Worm (Caenorhabditis elegans): Measurements from ENCODE around the gene D1086.7.
A peak's percentile ranks its signal among the peaks of the same experiment; 100 is the strongest.

D1086.7 gene

DNA sequence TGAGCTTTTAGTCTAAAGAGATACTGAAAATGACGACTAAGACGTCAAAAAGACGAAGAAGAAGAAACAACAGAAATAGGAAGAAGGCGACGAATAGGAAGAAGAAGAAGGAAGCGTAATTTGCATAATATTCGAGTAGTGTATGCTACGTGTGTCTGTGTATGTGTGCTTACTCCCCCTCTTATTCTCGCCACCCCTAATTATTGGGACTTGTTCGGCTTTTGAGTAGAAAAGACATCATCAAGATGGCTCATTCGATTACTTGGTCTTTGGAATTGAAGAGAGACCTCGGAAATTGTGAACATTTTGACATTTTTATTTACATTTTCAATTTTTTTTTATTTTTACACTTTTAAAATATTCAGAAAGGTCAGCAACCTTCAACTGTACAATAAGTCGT lies 46.2 kb downstream of the D1086.7 start:
- TF ChIP-seq mdl-1 (tag; optimal IDR thresholded peaks at IDR 0.05) (no peak), snpc-4 (tag; optimal IDR thresholded peaks at IDR 0.05) (no peak), ceh-9 (tag; optimal IDR thresholded peaks at IDR 0.05) (no peak), lsy-12 (tag; optimal IDR thresholded peaks at IDR 0.05) (no peak), elt-3 (tag; optimal IDR thresholded peaks at IDR 0.05) (no peak), egl-5 (tag; optimal IDR thresholded peaks at IDR 0.05) (no peak), unc-39 (tag; optimal IDR thresholded peaks at IDR 0.05) (no peak), egl-27 (tag; optimal IDR thresholded peaks at IDR 0.05) (no peak), zag-1 (tag; optimal IDR thresholded peaks at IDR 0.05) (no peak), ZK546.5 (tag; optimal IDR thresholded peaks at IDR 0.05) (no peak), aly-2 (tag; optimal IDR thresholded peaks at IDR 0.05) (no peak), nhr-43 (tag; optimal IDR thresholded peaks at IDR 0.05; ENCODE audit: poor library complexity, severe bottlenecking) (no peak), mml-1 (tag; optimal IDR thresholded peaks at IDR 0.05) (no peak), nhr-23 (tag; optimal IDR thresholded peaks at IDR 0.05) (no peak), ceh-16 (tag; optimal IDR thresholded peaks at IDR 0.05) (no peak)

DNA sequence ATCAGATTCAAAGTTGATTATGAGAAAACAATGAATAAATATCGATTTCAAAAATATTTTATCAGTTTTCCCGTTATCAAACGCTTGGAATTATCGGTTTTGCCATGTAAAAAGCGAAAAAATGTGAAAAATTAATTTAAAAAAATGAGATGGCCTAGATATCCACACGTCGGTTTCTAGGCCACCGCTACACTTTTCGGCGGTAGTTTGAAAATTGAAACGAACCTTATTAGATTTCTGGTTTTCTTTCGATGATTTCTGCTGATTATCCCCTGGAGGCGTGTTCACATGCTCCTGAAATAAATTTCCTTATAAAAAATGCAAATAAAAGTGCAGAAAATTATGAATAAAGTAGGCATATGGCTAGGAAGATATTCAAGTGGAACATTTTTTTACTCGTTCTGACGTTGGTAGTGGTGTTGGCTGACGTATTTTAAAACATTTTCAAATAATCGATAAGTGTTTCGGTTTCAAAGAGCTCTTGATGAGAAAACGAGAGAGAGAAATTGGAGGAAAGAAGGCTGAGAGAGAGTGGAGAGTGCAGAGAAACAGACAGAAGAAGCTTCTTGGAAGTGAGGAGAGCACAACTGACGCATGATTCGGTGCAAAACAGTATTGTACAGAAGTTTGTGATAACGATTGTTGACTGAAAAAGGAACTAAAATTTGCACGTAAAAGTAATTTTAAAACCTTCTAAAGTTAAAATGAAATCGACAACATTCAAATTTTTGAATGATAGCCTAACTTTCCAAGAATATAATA lies 49.1 kb downstream of the D1086.7 start:
- no peak for TF ChIP-seq unc-62 (GFP tag; optimal IDR thresholded peaks at IDR 0.05)
- TF ChIP-seq elt-2 (tag; optimal IDR thresholded peaks at IDR 0.05), result peak; percentile 39
- no peak for TF ChIP-seq tbx-2 (tag; optimal IDR thresholded peaks at IDR 0.05)
- TF ChIP-seq ama-1 (optimal IDR thresholded peaks at IDR 0.05), result no peak
- no peak for TF ChIP-seq elt-3 (tag; optimal IDR thresholded peaks at IDR 0.05)
- TF ChIP-seq pha-4 (tag; optimal IDR thresholded peaks at IDR 0.05), result no peak
- TF ChIP-seq ceh-28 (tag; optimal IDR thresholded peaks at IDR 0.05), result peak; percentile 38
- TF ChIP-seq nfya-1 (tag; optimal IDR thresholded peaks at IDR 0.05; ENCODE audit: insufficient read depth), result peak; percentile 22
- no peak for TF ChIP-seq ZK546.5 (tag; optimal IDR thresholded peaks at IDR 0.05)
- TF ChIP-seq pqm-1 (tag; optimal IDR thresholded peaks at IDR 0.05), result peak; percentile 31
- TF ChIP-seq jun-1 (tag; optimal IDR thresholded peaks at IDR 0.05), result no peak
- TF ChIP-seq R02D3.7 (tag; optimal IDR thresholded peaks at IDR 0.05), result no peak
- no peak for TF ChIP-seq nhr-76 (tag; optimal IDR thresholded peaks at IDR 0.05)
- TF ChIP-seq ceh-9 (tag; optimal IDR thresholded peaks at IDR 0.05), result no peak

DNA sequence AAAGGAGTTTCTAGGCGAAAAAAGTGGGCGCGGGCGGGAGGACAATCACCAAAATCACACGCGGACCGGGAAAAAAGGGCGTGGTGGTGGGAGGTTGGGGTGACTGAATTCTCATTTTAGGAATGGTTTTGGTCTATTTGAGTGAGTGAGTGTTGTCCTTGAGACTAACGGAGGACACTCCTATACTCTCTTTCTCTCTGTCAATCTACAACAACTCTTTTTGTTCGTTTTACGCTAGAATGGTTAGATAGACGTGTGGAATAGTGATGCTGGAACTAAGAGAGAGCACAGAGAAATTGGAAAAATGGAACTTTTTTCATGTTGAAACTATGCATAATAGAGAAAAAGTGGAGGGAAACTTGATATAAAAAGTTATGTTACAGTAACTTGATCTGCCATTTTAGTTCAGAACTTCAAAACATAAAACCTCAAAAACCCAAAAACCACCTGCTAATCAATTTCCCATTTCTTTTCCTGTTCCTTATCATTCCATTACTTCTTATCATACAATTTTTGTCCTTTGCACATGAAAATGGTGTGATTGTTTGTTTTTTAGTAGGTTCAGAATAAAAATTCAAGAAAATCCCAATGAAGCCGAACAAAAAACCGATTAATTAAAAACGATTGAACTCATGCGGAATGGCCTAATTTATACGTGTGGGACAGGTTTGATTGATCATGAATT lies 50.8 kb downstream of the D1086.7 start:
- peak; percentile 85 for TF ChIP-seq pqm-1 (tag; optimal IDR thresholded peaks at IDR 0.05)
- no peak for TF ChIP-seq R02D3.7 (tag; optimal IDR thresholded peaks at IDR 0.05)
- TF ChIP-seq pha-4 (tag; optimal IDR thresholded peaks at IDR 0.05), result peak; percentile 10
- peak; percentile 78 for TF ChIP-seq elt-2 (tag; optimal IDR thresholded peaks at IDR 0.05)
- TF ChIP-seq nhr-76 (tag; optimal IDR thresholded peaks at IDR 0.05), result no peak

Measured in whole organism, L3 larva.